Worm (Caenorhabditis elegans) whole organism, L1 larva: Measurements from ENCODE around the gene srbc-70.

Experiments
- C16A3.4 ChIP-seq: fragments of 150-350 bp; optimal IDR thresholded peaks from 2 replicates; lab custom pipeline; 2014; ENCODE audit warnings: missing biosample characterization, missing genetic modification characterization
- C34B4.2 ChIP-seq: sonication (generic microtip); optimal IDR thresholded peaks from 2 replicates; lab custom pipeline; 2017; ENCODE audit warnings: mild to moderate bottlenecking, missing genetic modification characterization, missing compliant biosample characterization
- Y116A8C.19 ChIP-seq: sonication (generic microtip); optimal IDR thresholded peaks from 2 replicates; lab custom pipeline; 2016; ENCODE audit warnings: missing compliant biosample characterization, missing genetic modification characterization, borderline replicate concordance
- aly-2 ChIP-seq: fragments of 150-350 bp; optimal IDR thresholded peaks from 2 replicates; lab custom pipeline; 2014; ENCODE audit warnings: missing biosample characterization, missing genetic modification characterization
- ama-1 ChIP-seq: fragments of 150-350 bp; optimal IDR thresholded peaks from 2 replicates; lab custom pipeline; 2014
- blmp-1 ChIP-seq: fragments of 150-350 bp; optimal IDR thresholded peaks from 2 replicates; lab custom pipeline; 2014; ENCODE audit warnings: missing biosample characterization, missing genetic modification characterization
- ceh-8 ChIP-seq: fragments of 200-800 bp; sonication (Bioruptor generic); optimal IDR thresholded peaks from 2 replicates; lab custom pipeline; 2018; ENCODE audit warnings: mild to moderate bottlenecking, missing genetic modification characterization, moderate library complexity, missing compliant biosample characterization
- ceh-82 ChIP-seq, 3 experiments: fragments of 150-350 bp in 1 of 3; sonication (generic microtip) in 2 of 3; optimal IDR thresholded peaks; 2 replicates each; lab custom pipeline; 2014 to 2017; ENCODE audit warnings: missing biosample characterization in 3 of 3, missing genetic modification characterization in 3 of 3
- ceh-88 ChIP-seq: fragments of 200-800 bp; sonication (Bioruptor generic); IDR thresholded peaks from 2 replicates; pipeline ENCODE4 v1.3.6; 2022; ENCODE audit warnings: missing genetic modification characterization, missing compliant biosample characterization
- ceh-90 ChIP-seq: sonication (generic microtip); optimal IDR thresholded peaks from 2 replicates; lab custom pipeline; 2016; ENCODE audit warnings: missing genetic modification characterization, missing compliant biosample characterization
- ces-1 ChIP-seq: fragments of 150-350 bp; optimal IDR thresholded peaks from 2 replicates; lab custom pipeline; 2014; ENCODE audit warnings: missing biosample characterization, missing genetic modification reagents, missing genetic modification characterization
- dsc-1 ChIP-seq: sonication (generic microtip); optimal IDR thresholded peaks from 2 replicates; lab custom pipeline; 2016; ENCODE audit warnings: mild to moderate bottlenecking, missing genetic modification characterization, missing compliant biosample characterization
- efl-1 ChIP-seq, 4 experiments: fragments of 150-350 bp; optimal IDR thresholded peaks in 3 of 4; peaks in 1 of 4; 1 replicate in 1 of 4; 2 replicates in 3 of 4; lab custom pipeline; 2014; ENCODE audit warnings: missing biosample characterization in 2 of 4, missing genetic modification characterization in 2 of 4, missing genetic modification reagents in 2 of 4
- egl-13 ChIP-seq: sonication (generic microtip); optimal IDR thresholded peaks from 2 replicates; lab custom pipeline; 2016; ENCODE audit warnings: missing genotype, missing genetic modification reagents, missing genetic modification characterization, missing compliant biosample characterization
- egl-27 ChIP-seq, 2 experiments: fragments of 150-350 bp in 1 of 2; sonication (generic microtip); optimal IDR thresholded peaks; 3 replicates each; lab custom pipeline; 2017 to 2018; ENCODE audit warnings: missing biosample characterization in 2 of 2, missing genetic modification characterization in 2 of 2, missing genetic modification reagents in 2 of 2
- elt-2 ChIP-seq: sonication (generic microtip); optimal IDR thresholded peaks from 2 replicates; lab custom pipeline; 2016; ENCODE audit warnings: missing genetic modification characterization, mild to moderate bottlenecking, inconsistent platforms, missing compliant biosample characterization, missing genetic modification reagents
- elt-3 ChIP-seq, 6 experiments: fragments of 150-350 bp in 1 of 6; sonication (generic microtip); optimal IDR thresholded peaks; 2 replicates each; lab custom pipeline; 2017 to 2018; ENCODE audit warnings: missing biosample characterization in 6 of 6, missing genetic modification characterization in 6 of 6, inconsistent platforms in 1 of 6
- ets-5 ChIP-seq: fragments of 200-800 bp; sonication (Bioruptor generic); IDR thresholded peaks from 2 replicates; pipeline ENCODE4 v1.3.6; 2022; ENCODE audit warnings: missing genetic modification characterization, missing compliant biosample characterization
- fkh-10 ChIP-seq: sonication (generic microtip); optimal IDR thresholded peaks from 2 replicates; lab custom pipeline; 2017; ENCODE audit warnings: missing biosample characterization, missing genetic modification reagents, missing genetic modification characterization
- grh-1 ChIP-seq: fragments of 200-800 bp; sonication (Bioruptor generic); IDR thresholded peaks from 2 replicates; pipeline ENCODE4 v1.3.6; 2022; ENCODE audit warnings: missing genetic modification reagents, missing genetic modification characterization, missing compliant biosample characterization
- irx-1 ChIP-seq: sonication (generic microtip); optimal IDR thresholded peaks from 2 replicates; lab custom pipeline; 2016; ENCODE audit warnings: missing genetic modification characterization, missing compliant biosample characterization
- isw-1 ChIP-seq: fragments of 200-800 bp; sonication (Bioruptor generic); IDR thresholded peaks from 2 replicates; pipeline ENCODE4 v1.3.6; 2022; ENCODE audit warnings: missing genetic modification characterization, missing compliant biosample characterization
- lin-15B ChIP-seq: fragments of 150-350 bp; sonication (generic microtip); optimal IDR thresholded peaks from 3 replicates; lab custom pipeline; 2014; ENCODE audit warnings: missing biosample characterization, missing genetic modification characterization
- lin-35 ChIP-seq, 2 experiments: fragments of 150-350 bp; optimal IDR thresholded peaks; 2 replicates each; lab custom pipeline; 2014; ENCODE audit warnings: missing biosample characterization in 2 of 2, missing genetic modification characterization in 2 of 2, missing genetic modification reagents in 2 of 2
- lir-3 ChIP-seq: sonication (generic microtip); optimal IDR thresholded peaks from 2 replicates; lab custom pipeline; 2016; ENCODE audit warnings: mild to moderate bottlenecking, missing genetic modification characterization, moderate library complexity, missing compliant biosample characterization; ENCODE audit not compliant: poor library complexity
- lsy-2 ChIP-seq, 2 experiments: fragments of 150-350 bp; optimal IDR thresholded peaks; 2 replicates each; lab custom pipeline; 2014; ENCODE audit warnings: missing biosample characterization in 2 of 2, missing genetic modification characterization in 2 of 2
- mdl-1 ChIP-seq, 2 experiments: fragments of 150-350 bp; optimal IDR thresholded peaks; 2 replicates each; lab custom pipeline; 2014 to 2017; ENCODE audit warnings: missing biosample characterization in 2 of 2, missing genetic modification characterization in 2 of 2, inconsistent platforms in 1 of 2
- mep-1 ChIP-seq: fragments of 150-350 bp; optimal IDR thresholded peaks from 2 replicates; lab custom pipeline; 2014; ENCODE audit warnings: missing biosample characterization, missing genetic modification characterization
- nhr-11 ChIP-seq: fragments of 150-350 bp; optimal IDR thresholded peaks from 2 replicates; lab custom pipeline; 2014; ENCODE audit warnings: missing biosample characterization, missing genetic modification characterization
- nhr-19 ChIP-seq: fragments of 200-800 bp; sonication (Bioruptor generic); conservative IDR thresholded peaks from 2 replicates; pipeline ENCODE4 v1.3.6; 2022; ENCODE audit warnings: missing genetic modification characterization, missing compliant biosample characterization
- nhr-20 ChIP-seq: sonication (generic microtip); optimal IDR thresholded peaks from 2 replicates; lab custom pipeline; 2016; ENCODE audit warnings: mild to moderate bottlenecking, missing genetic modification characterization, missing compliant biosample characterization
- nhr-47 ChIP-seq: sonication (generic microtip); optimal IDR thresholded peaks from 2 replicates; lab custom pipeline; 2016; ENCODE audit warnings: mild to moderate bottlenecking, missing genetic modification characterization, moderate library complexity, missing compliant biosample characterization
- nhr-71 ChIP-seq: sonication (generic microtip); optimal IDR thresholded peaks from 2 replicates; lab custom pipeline; 2016; ENCODE audit warnings: mild to moderate bottlenecking, missing genetic modification characterization, moderate library complexity, missing compliant biosample characterization
- nhr-77 ChIP-seq: fragments of 150-350 bp; optimal IDR thresholded peaks from 2 replicates; lab custom pipeline; 2014; ENCODE audit warnings: missing biosample characterization, missing genetic modification characterization
- nhr-84 ChIP-seq: sonication (generic microtip); optimal IDR thresholded peaks from 2 replicates; lab custom pipeline; 2017; ENCODE audit warnings: missing biosample characterization, missing genetic modification characterization
- nhr-85 ChIP-seq: sonication (generic microtip); peaks from one replicate; lab custom pipeline; 2016; ENCODE audit warnings: missing genetic modification characterization, inconsistent platforms, missing compliant biosample characterization
- nhr-90 ChIP-seq: sonication (generic microtip); optimal IDR thresholded peaks from 2 replicates; lab custom pipeline; 2016; ENCODE audit warnings: mild to moderate bottlenecking, missing genetic modification characterization, missing compliant biosample characterization; ENCODE audit not compliant: poor library complexity
- snu-23 ChIP-seq: sonication (generic microtip); optimal IDR thresholded peaks from 2 replicates; lab custom pipeline; 2016; ENCODE audit warnings: missing genetic modification characterization, missing compliant biosample characterization
- sox-4 ChIP-seq: sonication (generic microtip); optimal IDR thresholded peaks from 2 replicates; lab custom pipeline; 2016; ENCODE audit warnings: missing genetic modification characterization, missing compliant biosample characterization
- sptf-1 ChIP-seq: fragments of 150-350 bp; optimal IDR thresholded peaks from 2 replicates; lab custom pipeline; 2014; ENCODE audit warnings: missing biosample characterization, missing genetic modification characterization
- tbx-2 ChIP-seq: sonication (generic microtip); optimal IDR thresholded peaks from 2 replicates; lab custom pipeline; 2016; ENCODE audit warnings: missing genetic modification characterization, missing compliant biosample characterization
- unc-130 ChIP-seq: fragments of 150-350 bp; optimal IDR thresholded peaks from 2 replicates; lab custom pipeline; 2017; ENCODE audit warnings: missing biosample characterization, missing genetic modification characterization, inconsistent platforms
- unc-30 ChIP-seq: sonication (generic microtip); optimal IDR thresholded peaks from 2 replicates; lab custom pipeline; 2017; ENCODE audit warnings: missing biosample characterization, missing genetic modification characterization
- unc-98 ChIP-seq: fragments of 200-800 bp; sonication (Bioruptor generic); IDR thresholded peaks from 2 replicates; pipeline ENCODE4 v1.3.6; 2022; ENCODE audit warnings: missing genetic modification characterization, missing compliant biosample characterization
- vab-15 ChIP-seq: sonication (generic microtip); optimal IDR thresholded peaks from 2 replicates; lab custom pipeline; 2017; ENCODE audit warnings: missing genotype, mild to moderate bottlenecking, missing genetic modification characterization, missing compliant biosample characterization
- xbp-1 ChIP-seq: sonication (generic microtip); optimal IDR thresholded peaks from 2 replicates; lab custom pipeline; 2016; ENCODE audit warnings: missing genetic modification characterization, missing compliant biosample characterization
- zag-1 ChIP-seq: fragments of 150-350 bp; optimal IDR thresholded peaks from 2 replicates; lab custom pipeline; 2014; ENCODE audit warnings: missing biosample characterization, missing genetic modification characterization
- zip-4 ChIP-seq: fragments of 200-800 bp; sonication (Bioruptor generic); optimal IDR thresholded peaks from 2 replicates; lab custom pipeline; 2018; ENCODE audit warnings: mild to moderate bottlenecking, missing genetic modification characterization, moderate library complexity, missing compliant biosample characterization

The srbc-70 gene

DNA sequence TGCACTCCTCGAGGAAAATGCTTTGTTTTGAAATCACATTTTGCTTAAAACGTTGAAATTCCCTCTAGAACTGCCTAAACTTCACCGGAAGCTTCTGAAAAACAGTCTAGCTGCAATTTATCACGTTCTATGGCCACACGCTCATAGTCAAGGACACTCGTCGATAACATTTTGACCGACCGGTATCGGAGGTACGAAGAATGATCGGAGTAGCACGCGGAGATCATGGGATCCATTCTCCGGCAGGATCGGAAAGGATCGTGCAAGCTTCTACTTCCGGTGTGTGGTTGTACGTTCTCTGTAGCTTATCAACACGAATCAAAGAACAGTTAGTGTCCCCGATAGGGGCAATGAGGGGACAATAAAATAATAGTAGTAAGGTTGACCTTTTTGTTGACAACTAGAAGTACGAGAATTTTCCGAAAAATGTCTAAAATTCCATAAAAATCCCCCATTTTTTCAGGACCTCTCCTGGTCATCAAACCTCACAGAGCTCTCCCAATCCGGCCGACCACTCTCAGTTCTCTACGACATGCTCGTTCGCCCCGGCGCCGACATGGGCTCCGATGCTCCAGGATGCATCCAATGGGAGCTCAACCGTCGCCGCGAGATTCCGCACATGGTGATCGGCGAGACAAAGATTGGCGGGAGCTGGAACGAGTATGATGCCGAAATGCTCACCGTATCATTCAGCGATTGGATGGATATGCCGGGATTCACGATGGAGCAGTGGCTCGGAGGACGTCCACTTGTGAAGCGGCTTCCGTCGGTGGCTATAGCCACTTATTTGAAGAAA is 11.5 kb downstream of the srbc-70 start:
- TF ChIP-seq vab-15 (tag; lab: Kevin White, UChicago) (no peak), unc-130 (tag; lab: Kevin White, UChicago) (peak; percentile 76), lin-35 (GFP tag; optimal IDR thresholded peaks at IDR 0.05; lab: Kevin White, UChicago) (peak in 1 of 2 experiments; percentile 49), C16A3.4 (tag; lab: Kevin White, UChicago) (no peak), nhr-90 (tag; lab: Kevin White, UChicago) (peak; percentile 58), mdl-1 (tag; optimal IDR thresholded peaks at IDR 0.05; lab: Kevin White, UChicago) (peak in 1 of 2 experiments; percentile 88), efl-1 (optimal IDR thresholded peaks at IDR 0.05; lab: Kevin White, UChicago) (no peak), efl-1 (GFP tag; optimal IDR thresholded peaks at IDR 0.05 in 1 of 2; lab: Kevin White, UChicago) (peak in 1 of 2 experiments; percentile 49), blmp-1 (tag; lab: Kevin White, UChicago) (peak; percentile 75), lin-15B (tag; lab: Kevin White, UChicago) (no peak), nhr-47 (tag; lab: Kevin White, UChicago) (peak; percentile 31), nhr-19 (GFP tag; lab: Robert Waterston, UW) (peak; percentile 72), elt-3 (tag; optimal IDR thresholded peaks at IDR 0.05; lab: Kevin White, UChicago) (peak in 2 of 6 experiments; percentile 46 to 96), tbx-2 (tag; lab: Kevin White, UChicago) (peak; percentile 27), nhr-71 (peak; percentile 64), nhr-85 (peak; percentile 79), dsc-1 (tag; lab: Kevin White, UChicago) (no peak), lsy-2 (tag; optimal IDR thresholded peaks at IDR 0.05; lab: Kevin White, UChicago) (peak; percentile 14 to 44), Y116A8C.19 (tag; lab: Kevin White, UChicago) (no peak), nhr-20 (tag; lab: Kevin White, UChicago) (peak; percentile 74), elt-2 (peak; percentile 27), snu-23 (GFP tag; lab: Kevin White, UChicago) (peak; percentile 19), grh-1 (peak; percentile 35; the same call in 1 of the 2 replicates)

DNA sequence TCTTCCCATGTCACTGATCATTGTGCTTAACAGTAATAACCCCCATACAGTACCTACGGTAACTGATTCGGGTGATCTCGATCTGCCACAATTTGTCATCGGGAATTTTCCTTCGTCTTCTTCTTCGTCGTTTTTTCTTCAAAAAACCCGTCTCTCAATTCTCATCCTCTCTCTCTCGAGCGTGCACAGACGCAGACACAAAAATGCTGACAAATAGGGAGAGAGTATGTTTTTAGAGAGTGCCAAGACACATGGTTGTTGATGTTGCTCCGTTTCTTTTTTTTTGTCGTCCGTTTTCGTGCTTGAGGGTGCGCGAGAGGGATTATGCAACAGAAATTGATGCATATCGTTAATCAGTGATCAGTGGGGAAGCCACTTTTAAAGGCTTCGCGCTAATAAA is 12.5 kb downstream of the srbc-70 start:
- peak; percentile 21 to 61 (median 39) for TF ChIP-seq ceh-82 (tag; optimal IDR thresholded peaks at IDR 0.05; lab: Kevin White, UChicago)
- TF ChIP-seq nhr-11 (tag; lab: Kevin White, UChicago) = no peak
- no peak for TF ChIP-seq ceh-90 (tag; lab: Kevin White, UChicago)
- no peak for TF ChIP-seq sptf-1 (tag; lab: Kevin White, UChicago)
- no peak for TF ChIP-seq egl-13 (tag; lab: Kevin White, UChicago)
- TF ChIP-seq isw-1 (GFP tag; lab: Robert Waterston, UW) = no peak
- no peak for TF ChIP-seq sox-4 (tag; lab: Kevin White, UChicago)
- TF ChIP-seq nhr-84 (tag; lab: Kevin White, UChicago) = no peak
- TF ChIP-seq dsc-1 (tag; lab: Kevin White, UChicago) = peak; percentile 5
- TF ChIP-seq lir-3 (tag; lab: Kevin White, UChicago) = no peak
- no peak for TF ChIP-seq unc-30
- TF ChIP-seq C34B4.2 = no peak
- TF ChIP-seq efl-1 (optimal IDR thresholded peaks at IDR 0.05; lab: Kevin White, UChicago) = peak; percentile 60 to 78
- TF ChIP-seq efl-1 (GFP tag; optimal IDR thresholded peaks at IDR 0.05 in 1 of 2; lab: Kevin White, UChicago) = peak; percentile 21 to 87
- no peak for TF ChIP-seq unc-130 (tag; lab: Kevin White, UChicago)
- no peak for TF ChIP-seq ets-5
- peak; percentile 10 for TF ChIP-seq xbp-1
- TF ChIP-seq ceh-8 (GFP tag; lab: Kevin White, UChicago) = no peak
- no peak for TF ChIP-seq egl-27 (tag; optimal IDR thresholded peaks at IDR 0.05; lab: Kevin White, UChicago)
- TF ChIP-seq aly-2 (tag; lab: Kevin White, UChicago) = no peak
- no peak for TF ChIP-seq ceh-88
- TF ChIP-seq blmp-1 (tag; lab: Kevin White, UChicago) = peak; percentile 76
- no peak for TF ChIP-seq zag-1 (tag; lab: Kevin White, UChicago)
- peak; percentile 52 for TF ChIP-seq fkh-10 (GFP tag; lab: Kevin White, UChicago)
- TF ChIP-seq ces-1 (GFP tag; lab: Kevin White, UChicago) = no peak
- TF ChIP-seq nhr-77 (tag; lab: Kevin White, UChicago) = peak; percentile 52
- TF ChIP-seq ama-1 (lab: Kevin White, UChicago) = peak; percentile 63
- peak; percentile 34 for TF ChIP-seq nhr-19 (GFP tag; lab: Robert Waterston, UW)
- TF ChIP-seq irx-1 (tag; lab: Kevin White, UChicago) = no peak
- peak; percentile 72 for TF ChIP-seq nhr-20 (tag; lab: Kevin White, UChicago)
- TF ChIP-seq unc-98 (GFP tag; lab: Robert Waterston, UW) = no peak
- TF ChIP-seq mep-1 (tag; lab: Kevin White, UChicago) = peak; percentile 78
- no peak for TF ChIP-seq zip-4 (GFP tag; lab: Kevin White, UChicago)
